Worm (Caenorhabditis elegans) whole organism, young adult: ENCODE data around the gene T03E6.9.

Experiments used
- B0336.3 ChIP-seq: fragments of 200-800 bp; sonication (Bioruptor generic); IDR thresholded peaks from 2 replicates; pipeline ENCODE4 v1.3.6; 2022; ENCODE audit warnings: missing genetic modification characterization, missing compliant biosample characterization
- D2030.7 ChIP-seq: fragments of 200-800 bp; sonication (Bioruptor generic); IDR thresholded peaks from 2 replicates; pipeline ENCODE4 v1.3.6; 2022; ENCODE audit warnings: missing genetic modification reagents, missing genetic modification characterization, missing compliant biosample characterization
- F22D6.2 ChIP-seq: sonication (generic microtip); optimal IDR thresholded peaks from 2 replicates; lab custom pipeline; 2016; ENCODE audit warnings: mild to moderate bottlenecking, missing genetic modification characterization, missing compliant biosample characterization
- F52B5.7 ChIP-seq: sonication (generic microtip); optimal IDR thresholded peaks from 2 replicates; lab custom pipeline; 2016; ENCODE audit warnings: mild to moderate bottlenecking, missing genetic modification characterization, missing compliant biosample characterization
- T26A5.8 ChIP-seq: sonication (generic microtip); optimal IDR thresholded peaks from 2 replicates; lab custom pipeline; 2016; ENCODE audit warnings: missing genetic modification characterization, missing compliant biosample characterization
- Y53G8AR.9 ChIP-seq: fragments of 200-800 bp; sonication (Bioruptor generic); conservative IDR thresholded peaks from 2 replicates; pipeline ENCODE4 v1.3.6; 2022; ENCODE audit warnings: missing genetic modification reagents, missing genetic modification characterization, missing compliant biosample characterization
- Y56A3A.18 ChIP-seq: fragments of 200-800 bp; sonication (Bioruptor generic); IDR thresholded peaks from 2 replicates; pipeline ENCODE4 v1.3.6; 2022; ENCODE audit warnings: missing genetic modification reagents, missing genetic modification characterization, missing compliant biosample characterization
- ZK185.1 ChIP-seq: sonication (generic microtip); optimal IDR thresholded peaks from 2 replicates; lab custom pipeline; 2016; ENCODE audit warnings: mild to moderate bottlenecking, missing genetic modification characterization, missing compliant biosample characterization; ENCODE audit not compliant: poor library complexity, severe bottlenecking
- ama-1 ChIP-seq, 3 experiments: fragments of 150-350 bp in 1 of 3; sonication (generic microtip) in 2 of 3; optimal IDR thresholded peaks; 2 replicates each; lab custom pipeline; 2014 to 2018; ENCODE audit warnings: missing biosample characterization in 2 of 3, missing genetic modification characterization in 2 of 3, missing genetic modification reagents in 2 of 3
- cebp-1 ChIP-seq, 2 experiments: fragments of 200-800 bp in 1 of 2; sonication (Bioruptor generic) in 1 of 2; sonication (generic microtip) in 1 of 2; IDR thresholded peaks in 1 of 2; optimal IDR thresholded peaks in 1 of 2; 2 replicates each; pipeline versions ENCODE4 v1.3.6 to Lab custom; 2017 to 2022; ENCODE audit warnings: missing compliant biosample characterization in 2 of 2, missing genetic modification characterization in 2 of 2, mild to moderate bottlenecking in 1 of 2, missing genetic modification reagents in 1 of 2, moderate library complexity in 1 of 2
- ceh-100 ChIP-seq: fragments of 200-800 bp; sonication (Bioruptor generic); IDR thresholded peaks from 2 replicates; pipeline ENCODE4 v1.3.6; 2022; ENCODE audit warnings: missing genetic modification reagents, missing genetic modification characterization, missing compliant biosample characterization
- ceh-40 ChIP-seq: fragments of 200-800 bp; sonication (Bioruptor generic); IDR thresholded peaks from 2 replicates; pipeline ENCODE4 v1.3.6; 2022; ENCODE audit warnings: missing genetic modification characterization, missing compliant biosample characterization
- ceh-58 ChIP-seq: fragments of 200-800 bp; sonication (Bioruptor generic); IDR thresholded peaks from 2 replicates; pipeline ENCODE4 v1.3.6; 2022; ENCODE audit warnings: missing genetic modification characterization, missing compliant biosample characterization
- chd-7 ChIP-seq: sonication (generic microtip); optimal IDR thresholded peaks from 2 replicates; lab custom pipeline; 2016; ENCODE audit warnings: mild to moderate bottlenecking, missing genetic modification characterization, moderate library complexity, missing compliant biosample characterization
- dox-1 ChIP-seq: fragments of 200-800 bp; sonication (Bioruptor generic); IDR thresholded peaks from 2 replicates; pipeline ENCODE4 v1.3.6; 2022; ENCODE audit warnings: missing genetic modification reagents, missing genetic modification characterization, missing compliant biosample characterization
- dpff-1 ChIP-seq: sonication (generic microtip); optimal IDR thresholded peaks from 2 replicates; lab custom pipeline; 2017; ENCODE audit warnings: mild to moderate bottlenecking, missing genetic modification characterization, missing compliant biosample characterization
- egl-18 ChIP-seq: fragments of 200-800 bp; sonication (Bioruptor generic); IDR thresholded peaks from 2 replicates; pipeline ENCODE4 v1.3.6; 2022; ENCODE audit warnings: missing genetic modification reagents, missing genetic modification characterization, missing compliant biosample characterization
- egrh-3 ChIP-seq: fragments of 200-800 bp; sonication (Bioruptor generic); IDR thresholded peaks from 2 replicates; pipeline ENCODE4 v1.3.6; 2022; ENCODE audit warnings: missing genetic modification reagents, missing genetic modification characterization, missing compliant biosample characterization
- ets-4 ChIP-seq: fragments of 200-800 bp; sonication (Bioruptor generic); optimal IDR thresholded peaks from 2 replicates; lab custom pipeline; 2018; ENCODE audit warnings: mild to moderate bottlenecking, missing genetic modification characterization, missing compliant biosample characterization
- gei-17 ChIP-seq: fragments of 200-800 bp; sonication (Bioruptor generic); optimal IDR thresholded peaks from 2 replicates; lab custom pipeline; 2018; ENCODE audit warnings: mild to moderate bottlenecking, missing genetic modification characterization, missing compliant biosample characterization
- hlh-12 ChIP-seq: sonication (generic microtip); optimal IDR thresholded peaks from 2 replicates; lab custom pipeline; 2016; ENCODE audit warnings: missing genetic modification characterization, missing compliant biosample characterization
- hmg-1.2 ChIP-seq: fragments of 200-800 bp; sonication (Bioruptor generic); IDR thresholded peaks from 2 replicates; pipeline ENCODE4 v1.3.6; 2022; ENCODE audit warnings: missing genetic modification reagents, missing genetic modification characterization, missing compliant biosample characterization
- hmg-20 ChIP-seq: fragments of 200-800 bp; sonication (Bioruptor generic); IDR thresholded peaks from 2 replicates; pipeline ENCODE4 v1.3.6; 2022; ENCODE audit warnings: missing genetic modification reagents, missing genetic modification characterization, missing compliant biosample characterization
- hsf-1 ChIP-seq: fragments of 200-800 bp; sonication (Bioruptor generic); IDR thresholded peaks from 2 replicates; pipeline ENCODE4 v1.3.6; 2022; ENCODE audit warnings: missing genetic modification reagents, missing genetic modification characterization, missing compliant biosample characterization
- madf-6 ChIP-seq: fragments of 200-800 bp; sonication (Bioruptor generic); IDR thresholded peaks from 2 replicates; pipeline ENCODE4 v1.3.6; 2022; ENCODE audit warnings: missing genetic modification reagents, missing genetic modification characterization, missing compliant biosample characterization
- nhr-120 ChIP-seq: fragments of 200-800 bp; sonication (Bioruptor generic); IDR thresholded peaks from 2 replicates; pipeline ENCODE4 v1.3.6; 2022; ENCODE audit warnings: missing genetic modification characterization, missing compliant biosample characterization
- nhr-179 ChIP-seq: sonication (generic microtip); optimal IDR thresholded peaks from 2 replicates; lab custom pipeline; 2016; ENCODE audit warnings: mild to moderate bottlenecking, missing genetic modification characterization, missing compliant biosample characterization
- nhr-27 ChIP-seq: fragments of 200-800 bp; sonication (Bioruptor generic); optimal IDR thresholded peaks from 2 replicates; lab custom pipeline; 2018; ENCODE audit warnings: mild to moderate bottlenecking, missing genetic modification characterization, moderate library complexity, missing compliant biosample characterization
- nhr-80 ChIP-seq: sonication (generic microtip); optimal IDR thresholded peaks from 2 replicates; lab custom pipeline; 2016; ENCODE audit warnings: missing genetic modification characterization, missing compliant biosample characterization
- pbrm-1 ChIP-seq: fragments of 200-800 bp; sonication (Bioruptor generic); IDR thresholded peaks from 2 replicates; pipeline ENCODE4 v1.3.6; 2022; ENCODE audit warnings: missing genetic modification reagents, missing genetic modification characterization, missing compliant biosample characterization
- pha-4 ChIP-seq: fragments of 150-350 bp; sonication (generic microtip); optimal IDR thresholded peaks from 2 replicates; lab custom pipeline; 2014; ENCODE audit warnings: missing biosample characterization, missing genetic modification reagents, missing genetic modification characterization
- tbx-9 ChIP-seq: sonication (generic microtip); optimal IDR thresholded peaks from 2 replicates; lab custom pipeline; 2016; ENCODE audit warnings: borderline replicate concordance, missing genetic modification characterization, inconsistent platforms, missing compliant biosample characterization
- unc-62 ChIP-seq: fragments of 150-350 bp; optimal IDR thresholded peaks from 2 replicates; lab custom pipeline; 2014; ENCODE audit warnings: missing biosample characterization, missing genetic modification reagents, missing genetic modification characterization
- zim-3 ChIP-seq: sonication (generic microtip); optimal IDR thresholded peaks from 2 replicates; lab custom pipeline; 2017; ENCODE audit warnings: mild to moderate bottlenecking, missing genetic modification characterization, moderate library complexity, missing compliant biosample characterization
- ztf-3 ChIP-seq: fragments of 200-800 bp; sonication (Bioruptor generic); optimal IDR thresholded peaks from 2 replicates; lab custom pipeline; 2018; ENCODE audit warnings: mild to moderate bottlenecking, missing genetic modification characterization, missing compliant biosample characterization

Gene T03E6.9

DNA sequence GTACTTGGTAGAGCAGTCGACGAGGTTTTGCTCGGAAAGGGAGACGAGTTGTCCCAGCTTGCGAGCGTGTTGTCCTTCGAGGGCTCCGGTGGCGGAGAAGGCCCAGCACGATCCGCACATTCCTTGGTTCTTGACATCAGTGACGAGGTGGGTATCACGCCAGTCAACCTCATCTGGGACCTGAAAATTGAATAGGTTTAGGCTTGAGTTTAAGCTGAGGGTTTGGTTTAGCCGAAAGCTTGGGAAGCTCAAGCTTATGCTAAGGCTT is 6.8 kb downstream of the T03E6.9 start (continued):
- TF ChIP-seq nhr-120 (GFP tag; lab: Robert Waterston, UW) (no peak), T26A5.8 (tag; lab: Kevin White, UChicago) (no peak), nhr-179 (no peak), dox-1 (GFP tag; lab: Robert Waterston, UW) (no peak), F22D6.2 (tag; lab: Kevin White, UChicago) (no peak), cebp-1 (GFP tag; IDR thresholded peaks at IDR 0.05; lab: Robert Waterston, UW) (no peak), cebp-1 (tag; optimal IDR thresholded peaks at IDR 0.05; lab: Kevin White, UChicago) (no peak)

ce11 chrV:16592947-16593791 is 7.4 kb downstream of the T03E6.9 start:
- TF ChIP-seq cebp-1 (GFP tag; IDR thresholded peaks at IDR 0.05; lab: Robert Waterston, UW) (no peak), cebp-1 (tag; optimal IDR thresholded peaks at IDR 0.05; lab: Kevin White, UChicago) (peak; percentile 13), nhr-80 (peak; percentile 0), dpff-1 (tag; lab: Kevin White, UChicago) (peak; percentile 5), egl-18 (no peak), zim-3 (tag; lab: Kevin White, UChicago) (peak; percentile 6), ztf-3 (peak; percentile 14), ama-1 (optimal IDR thresholded peaks at IDR 0.05; lab: Kevin White, UChicago) (no peak), ama-1 (GFP tag; optimal IDR thresholded peaks at IDR 0.05; lab: Kevin White, UChicago) (no peak), Y53G8AR.9 (0 out of 2 replicates have a peak, but pooled peaks have one; percentile 58), Y56A3A.18 (GFP tag; lab: Robert Waterston, UW) (peak; percentile 40), gei-17 (peak; percentile 10), B0336.3 (GFP tag; lab: Robert Waterston, UW) (0 out of 2 replicates have a peak, but pooled peaks have one; percentile 1), pha-4 (tag; lab: Kevin White, UChicago) (peak; percentile 53), ceh-58 (peak; percentile 1; the same call in 1 of the 2 replicates), ZK185.1 (tag; lab: Kevin White, UChicago) (peak; percentile 34), nhr-27 (tag; lab: Kevin White, UChicago) (no peak), hmg-1.2 (0 out of 2 replicates have a peak, but pooled peaks have one; percentile 8), madf-6 (GFP tag; lab: Robert Waterston, UW) (peak; percentile 20; the same call in 1 of the 2 replicates), hmg-20 (0 out of 2 replicates have a peak, but pooled peaks have one; percentile 12), pbrm-1 (GFP tag; lab: Robert Waterston, UW) (0 out of 2 replicates have a peak, but pooled peaks have one; percentile 8), chd-7 (tag; lab: Kevin White, UChicago) (no peak), D2030.7 (no peak), tbx-9 (tag; lab: Kevin White, UChicago) (no peak), ceh-100 (GFP tag; lab: Robert Waterston, UW) (no peak), ets-4 (no peak), ceh-40 (GFP tag; lab: Robert Waterston, UW) (no peak), hsf-1 (peak; percentile 8; the same call in 1 of the 2 replicates), egrh-3 (GFP tag; lab: Robert Waterston, UW) (no peak), hlh-12 (tag; lab: Kevin White, UChicago) (peak; percentile 13), unc-62 (peak; percentile 71), F52B5.7 (tag; lab: Kevin White, UChicago) (peak; percentile 40)
- TF ChIP-seq, all 124 proteins: peak for 20
